Worm (Caenorhabditis elegans): Measurements from ENCODE around the gene Y7A5A.13.
A peak's percentile ranks its signal among the peaks of the same experiment; 100 is the strongest.

The Y7A5A.13 gene

DNA sequence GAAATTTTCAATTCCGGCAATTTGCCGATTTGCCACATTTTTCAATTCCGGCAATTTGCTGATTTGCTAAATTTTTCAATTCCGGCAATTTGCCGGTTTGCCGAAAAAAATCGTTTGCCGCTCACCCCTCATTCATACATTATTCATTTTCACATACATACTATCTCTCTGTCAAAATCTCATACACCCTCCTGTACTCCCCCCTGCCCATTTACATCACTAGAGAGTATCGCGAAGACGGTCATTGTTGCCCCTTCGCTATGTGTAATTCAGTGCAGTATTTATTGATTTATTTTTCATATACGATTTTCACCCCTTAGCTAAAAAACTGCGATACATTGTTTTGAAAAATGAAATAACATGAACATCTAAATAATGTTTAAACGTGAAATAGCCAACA lies 37.2 kb upstream of the Y7A5A.13 start (continued):
- TF ChIP-seq ceh-28 (tag; optimal IDR thresholded peaks at IDR 0.05) = peak; percentile 79
- TF ChIP-seq saeg-2 (GFP tag; IDR thresholded peaks at IDR 0.05) = no peak
- peak; percentile 91 for TF ChIP-seq nhr-77 (tag; optimal IDR thresholded peaks at IDR 0.05)
- peak; percentile 6 for TF ChIP-seq ces-1 (GFP tag; optimal IDR thresholded peaks at IDR 0.05)
- TF ChIP-seq D1046.2 (GFP tag; IDR thresholded peaks at IDR 0.05) = no peak
- TF ChIP-seq hlh-30 (tag; optimal IDR thresholded peaks at IDR 0.05; ENCODE audit: insufficient read depth) = peak; percentile 74
- no peak for TF ChIP-seq lim-7 (GFP tag; IDR thresholded peaks at IDR 0.05)
- TF ChIP-seq Y75B8A.6 (GFP tag; IDR thresholded peaks at IDR 0.05) = no peak
- peak; percentile 95 for TF ChIP-seq duxl-1 (tag; optimal IDR thresholded peaks at IDR 0.05; ENCODE audit: poor library complexity)
- TF ChIP-seq ceh-32 (tag; optimal IDR thresholded peaks at IDR 0.05; ENCODE audit: poor library complexity) = peak; percentile 18
- TF ChIP-seq ceh-62 (tag; optimal IDR thresholded peaks at IDR 0.05) = no peak
- TF ChIP-seq tag-97 (GFP tag; IDR thresholded peaks at IDR 0.05) = no peak
- TF ChIP-seq daf-12 (tag; optimal IDR thresholded peaks at IDR 0.05) = no peak
- TF ChIP-seq lin-13 (GFP tag; optimal IDR thresholded peaks at IDR 0.05) = peak; percentile 69
- TF ChIP-seq mxl-2 (GFP tag; conservative IDR thresholded peaks at IDR 0.05) = no peak
- TF ChIP-seq Y48G9A.11 (GFP tag; IDR thresholded peaks at IDR 0.05) = no peak
- TF ChIP-seq F10B5.3 (tag; optimal IDR thresholded peaks at IDR 0.05) = peak; percentile 94
- peak; percentile 32 for TF ChIP-seq nhr-25 (tag; optimal IDR thresholded peaks at IDR 0.05; ENCODE audit: borderline replicate concordance, insufficient read depth)
- TF ChIP-seq ceh-44 (GFP tag; IDR thresholded peaks at IDR 0.05) = no peak
- TF ChIP-seq php-3 (GFP tag; IDR thresholded peaks at IDR 0.05) = no peak
- peak; percentile 54; the same call in 1 of the 2 replicates for TF ChIP-seq ceh-20 (GFP tag; IDR thresholded peaks at IDR 0.05)
- TF ChIP-seq snpc-4 (tag; optimal IDR thresholded peaks at IDR 0.05) = no peak
- no peak; the same call in 1 of the 2 replicates for TF ChIP-seq lin-38 (GFP tag; IDR thresholded peaks at IDR 0.05)

DNA sequence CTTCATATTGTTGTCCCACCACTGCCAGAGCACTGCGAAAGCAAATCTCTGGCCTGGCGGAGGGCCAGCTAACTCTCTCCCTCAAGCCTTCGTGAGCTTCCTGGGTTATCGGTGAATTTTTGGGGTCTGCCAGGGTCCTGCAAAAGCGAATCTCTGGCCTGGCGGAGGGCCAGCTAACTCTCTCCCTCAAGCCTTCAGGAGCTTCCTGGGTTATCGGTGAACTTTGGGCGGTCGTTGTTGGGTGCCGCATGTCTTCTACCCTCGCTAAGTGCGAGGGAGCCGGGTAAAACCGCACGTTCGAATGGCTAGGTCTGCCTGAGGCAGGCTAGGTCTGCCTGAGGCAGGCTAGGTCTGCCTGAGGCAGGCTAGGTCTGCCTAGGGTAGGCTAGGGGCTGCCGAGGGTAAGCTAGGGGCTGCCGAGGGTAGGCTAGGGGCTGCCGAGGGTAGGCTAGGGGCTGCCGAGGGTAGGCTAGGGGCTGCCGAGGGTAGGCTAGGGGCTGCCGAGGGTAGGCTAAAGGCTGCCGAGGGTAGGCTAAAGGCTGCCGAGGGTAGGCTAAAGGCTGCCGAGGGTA lies 35.1 kb upstream of the Y7A5A.13 start:
- TF ChIP-seq ctbp-1 (GFP tag; IDR thresholded peaks at IDR 0.05) (0 out of 2 replicates have a peak, but pooled peaks have one; percentile 41), set-16 (GFP tag; IDR thresholded peaks at IDR 0.05) (peak; percentile 97), egl-43 (GFP tag; IDR thresholded peaks at IDR 0.05) (peak; percentile 20; the same call in 1 of the 2 replicates)

ce11 chrX:15740526-15740925 lies 33.1 kb upstream of the Y7A5A.13 start, which contains the start of gene srg-64:
Gene srg-64, minus strand, starts transcription at chrX:15740626.
- no peak for TF ChIP-seq lin-39 (tag; optimal IDR thresholded peaks at IDR 0.05)
- no peak for TF ChIP-seq aly-2 (tag; optimal IDR thresholded peaks at IDR 0.05)
- no peak for TF ChIP-seq nhr-102 (tag; optimal IDR thresholded peaks at IDR 0.05)
- TF ChIP-seq tag-97 (GFP tag; IDR thresholded peaks at IDR 0.05) = no peak
- TF ChIP-seq ceh-82 (tag; optimal IDR thresholded peaks at IDR 0.05) = no peak
- no peak for TF ChIP-seq mdl-1 (tag; optimal IDR thresholded peaks at IDR 0.05)
- no peak for TF ChIP-seq duxl-1 (tag; optimal IDR thresholded peaks at IDR 0.05; ENCODE audit: poor library complexity)
- TF ChIP-seq sdz-12 (GFP tag; optimal IDR thresholded peaks at IDR 0.05) = no peak
- no peak for TF ChIP-seq zag-1 (tag; optimal IDR thresholded peaks at IDR 0.05)
- no peak for TF ChIP-seq set-16 (GFP tag; IDR thresholded peaks at IDR 0.05)

DNA sequence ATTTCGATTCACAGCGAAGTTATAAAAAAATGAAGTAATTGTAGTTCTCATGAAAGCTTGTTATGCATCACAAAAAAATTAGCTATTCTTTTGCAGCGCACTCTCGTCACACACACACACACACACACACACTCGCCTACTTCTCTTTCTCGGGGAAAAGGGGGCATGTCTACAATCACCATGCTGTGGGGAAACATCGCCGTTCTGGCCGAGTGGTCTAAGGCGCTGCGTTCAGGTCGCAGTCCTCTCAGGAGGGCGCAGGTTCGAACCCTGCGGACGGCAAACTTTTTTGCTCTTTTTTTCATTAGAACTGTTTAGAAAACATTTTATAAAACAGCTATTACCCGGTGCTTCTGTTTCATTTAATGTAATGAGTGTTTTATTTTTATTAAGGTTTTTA lies 31.8 kb upstream of the Y7A5A.13 start:
- TF ChIP-seq tra-1 (GFP tag; IDR thresholded peaks at IDR 0.05) = peak; percentile 75
- no peak for TF ChIP-seq lsy-2 (tag; optimal IDR thresholded peaks at IDR 0.05)
- peak; percentile 8 for TF ChIP-seq nhr-6 (tag; optimal IDR thresholded peaks at IDR 0.05)
- peak; percentile 55 for TF ChIP-seq dve-1 (tag; optimal IDR thresholded peaks at IDR 0.05; ENCODE audit: insufficient read depth)
- no peak for TF ChIP-seq snpc-4 (tag; optimal IDR thresholded peaks at IDR 0.05)
- TF ChIP-seq lin-39 (tag; optimal IDR thresholded peaks at IDR 0.05) = no peak
- peak; percentile 78 for TF ChIP-seq rbr-2 (tag; optimal IDR thresholded peaks at IDR 0.05)
- TF ChIP-seq mdl-1 (tag; optimal IDR thresholded peaks at IDR 0.05) = peak in 1 of 2 experiments; percentile 15
- peak; percentile 68 for TF ChIP-seq T20F7.1 (GFP tag; optimal IDR thresholded peaks at IDR 0.05)
- 0 out of 2 replicates have a peak, but pooled peaks have one; percentile 67 for TF ChIP-seq Y75B8A.6 (GFP tag; IDR thresholded peaks at IDR 0.05)
- TF ChIP-seq attf-4 (tag; optimal IDR thresholded peaks at IDR 0.05) = no peak
- TF ChIP-seq lin-13 (GFP tag; optimal IDR thresholded peaks at IDR 0.05) = no peak
- peak; percentile 82 for TF ChIP-seq duxl-1 (tag; optimal IDR thresholded peaks at IDR 0.05; ENCODE audit: poor library complexity)
- peak; percentile 12 for TF ChIP-seq F10B5.3 (tag; optimal IDR thresholded peaks at IDR 0.05)
- TF ChIP-seq hif-1 (tag; optimal IDR thresholded peaks at IDR 0.05) = peak in 1 of 2 experiments; percentile 65
- no peak for TF ChIP-seq cey-2 (tag; optimal IDR thresholded peaks at IDR 0.05; ENCODE audit: borderline replicate concordance, insufficient read depth)
- peak; percentile 86 for TF ChIP-seq Y105C5A.15 (GFP tag; IDR thresholded peaks at IDR 0.05)
- TF ChIP-seq F26F4.8 (GFP tag; conservative IDR thresholded peaks at IDR 0.05) = peak; percentile 76; the same call in 1 of the 2 replicates
- no peak for TF ChIP-seq tag-97 (GFP tag; IDR thresholded peaks at IDR 0.05)

Data from whole organism, L4 larva.